Worm (Caenorhabditis elegans): ENCODE results near the gene nlp-16.

The nlp-16 gene

DNA sequence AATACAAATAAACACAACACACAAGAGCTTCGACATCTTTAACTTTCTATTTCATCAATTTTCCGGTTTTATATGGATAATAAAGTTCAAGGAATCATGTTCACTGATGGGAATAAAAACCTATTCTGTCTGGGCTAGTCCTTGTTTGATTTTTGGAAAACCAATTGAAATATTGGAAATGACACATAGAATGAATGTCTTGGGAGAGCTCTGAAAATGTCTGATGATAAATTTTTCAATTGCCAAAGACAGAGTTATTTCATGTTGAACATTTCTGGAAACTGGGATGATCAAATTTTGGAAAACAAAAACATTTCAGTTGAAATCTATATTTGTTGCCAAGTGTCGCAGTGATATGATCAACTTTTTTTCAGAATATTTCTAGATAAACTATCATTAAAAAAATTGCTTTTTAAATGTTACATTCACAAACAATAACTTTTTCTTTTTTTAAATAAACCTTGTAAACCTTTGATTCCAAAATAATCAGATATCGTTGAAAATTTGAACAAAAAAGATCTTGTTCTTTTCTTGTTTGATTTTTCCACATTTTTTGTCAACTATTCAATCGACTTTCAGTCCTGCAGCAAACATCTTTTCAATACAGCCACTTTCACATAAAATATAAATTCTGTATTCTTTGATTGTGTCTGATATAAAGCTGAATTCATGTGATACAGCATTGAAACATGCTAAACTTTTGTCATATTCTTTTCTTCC is 22.0 kb downstream of the nlp-16 start, which contains the start of the genes F58F9.6 and F58F9.8:
F58F9.6 (minus strand) TSS at position 101 of the 720 bp plus-strand sequence.
F58F9.8 (plus strand) TSS at position 670 of the 720 bp plus-strand sequence.
- TF ChIP-seq nhr-23 (tag; optimal IDR thresholded peaks at IDR 0.05), result no peak
- no peak for TF ChIP-seq ama-1 (optimal IDR thresholded peaks at IDR 0.05)
- TF ChIP-seq elt-1 (tag; optimal IDR thresholded peaks at IDR 0.05), result no peak
- TF ChIP-seq lin-15B (tag; optimal IDR thresholded peaks at IDR 0.05), result no peak
- TF ChIP-seq ztf-11 (tag; optimal IDR thresholded peaks at IDR 0.05), result no peak
- TF ChIP-seq skn-1 (tag; optimal IDR thresholded peaks at IDR 0.05), result no peak
- no peak for TF ChIP-seq aly-2 (tag; optimal IDR thresholded peaks at IDR 0.05)
- TF ChIP-seq sea-2 (GFP tag; optimal IDR thresholded peaks at IDR 0.05), result no peak
- TF ChIP-seq nhr-12 (tag; optimal IDR thresholded peaks at IDR 0.05), result no peak
- TF ChIP-seq ceh-28 (tag; optimal IDR thresholded peaks at IDR 0.05), result no peak
- TF ChIP-seq ztf-4 (tag; optimal IDR thresholded peaks at IDR 0.05), result no peak

- TF ChIP-seq pqm-1 (tag; optimal IDR thresholded peaks at IDR 0.05), result peak; percentile 81
- TF ChIP-seq ama-1 (optimal IDR thresholded peaks at IDR 0.05), result no peak
- TF ChIP-seq unc-62 (GFP tag; optimal IDR thresholded peaks at IDR 0.05), result no peak
- TF ChIP-seq pha-4 (tag; optimal IDR thresholded peaks at IDR 0.05), result peak; percentile 31
- peak; percentile 74 for TF ChIP-seq elt-2 (tag; optimal IDR thresholded peaks at IDR 0.05)
Measured at ce11 chrIV:6232769-6233290, 26.8 kb downstream of the nlp-16 start, which contains the start of gene F58F9.3. TSS of gene F58F9.3 (plus strand) at chrIV:6233240.

ce11 chrIV:6230560-6231073 is 29.0 kb downstream of the nlp-16 start, which contains the start of gene F58F9.4:
TSS of gene F58F9.4 (plus strand) at chrIV:6231023.
- TF ChIP-seq elt-2 (tag; optimal IDR thresholded peaks at IDR 0.05) (peak; percentile 43), R02D3.7 (tag; optimal IDR thresholded peaks at IDR 0.05) (no peak)

DNA sequence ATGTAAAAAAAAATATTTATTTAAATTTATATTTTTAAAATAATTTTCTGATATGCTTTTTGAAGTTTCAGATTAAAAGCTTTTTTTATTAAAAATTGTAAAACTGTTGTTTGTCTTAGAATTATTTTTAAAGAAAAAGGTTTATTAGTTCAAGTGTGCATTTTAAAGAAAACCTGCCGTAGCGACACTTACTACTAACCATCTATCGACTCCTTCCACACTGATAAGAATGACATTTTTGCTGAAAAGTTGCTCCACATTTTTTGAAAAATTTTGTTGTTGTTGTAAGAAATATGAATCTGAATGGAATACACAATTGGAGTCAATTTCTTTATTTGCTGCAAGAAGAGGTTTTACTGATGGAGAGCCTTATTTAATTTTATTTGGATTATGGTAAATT is 31.7 kb downstream of the nlp-16 start, which contains the start of gene C49A9.1:
C49A9.1 (plus strand) TSS at position 217 of the 400 bp plus-strand sequence.
- TF ChIP-seq mdl-1 (tag; optimal IDR thresholded peaks at IDR 0.05) (no peak), elt-2 (tag; optimal IDR thresholded peaks at IDR 0.05) (peak; percentile 41)

ce11 chrIV:6225143-6225542 is 34.5 kb downstream of the nlp-16 start, which contains the start of gene C49A9.2:
TSS of gene C49A9.2 (plus strand) at chrIV:6225443.
- TF ChIP-seq elt-2 (tag; optimal IDR thresholded peaks at IDR 0.05) (peak; percentile 16), ama-1 (optimal IDR thresholded peaks at IDR 0.05) (no peak), hmg-11 (tag; optimal IDR thresholded peaks at IDR 0.05) (no peak), daf-12 (tag; optimal IDR thresholded peaks at IDR 0.05) (no peak)

DNA sequence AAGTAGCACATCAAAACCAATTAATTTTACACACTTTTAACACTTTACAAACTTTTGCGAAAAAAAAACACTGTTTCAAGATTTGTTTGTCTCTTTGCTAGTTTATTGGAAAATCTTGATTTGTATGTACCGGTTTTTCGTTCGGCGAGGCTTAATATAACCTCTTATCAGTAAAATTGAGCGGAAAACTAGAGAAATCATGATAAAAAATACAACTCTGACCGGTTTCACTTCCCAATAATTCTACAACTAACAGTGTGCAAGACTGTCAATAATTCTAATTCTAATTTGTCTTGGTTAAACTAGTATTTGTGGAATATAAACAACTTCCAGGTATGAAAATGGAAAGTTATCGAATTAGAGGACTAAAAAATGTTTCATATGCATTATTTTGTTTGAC is 37.8 kb downstream of the nlp-16 start, which contains the start of gene C49A9.3:
C49A9.3 (plus strand) TSS at position 212 of the 400 bp plus-strand sequence.
- TF ChIP-seq pha-4 (tag; optimal IDR thresholded peaks at IDR 0.05) (peak; percentile 6), ztf-4 (tag; optimal IDR thresholded peaks at IDR 0.05) (no peak), jun-1 (tag; optimal IDR thresholded peaks at IDR 0.05) (no peak), unc-62 (GFP tag; optimal IDR thresholded peaks at IDR 0.05) (no peak), nhr-76 (tag; optimal IDR thresholded peaks at IDR 0.05) (no peak), fos-1 (tag; optimal IDR thresholded peaks at IDR 0.05) (no peak), R02D3.7 (tag; optimal IDR thresholded peaks at IDR 0.05) (no peak), pqm-1 (tag; optimal IDR thresholded peaks at IDR 0.05) (peak; percentile 44), mdl-1 (tag; optimal IDR thresholded peaks at IDR 0.05) (no peak), nfya-1 (tag; optimal IDR thresholded peaks at IDR 0.05; ENCODE audit: insufficient read depth) (no peak), unc-39 (tag; optimal IDR thresholded peaks at IDR 0.05) (no peak), elt-2 (tag; optimal IDR thresholded peaks at IDR 0.05) (peak; percentile 75), skn-1 (tag; optimal IDR thresholded peaks at IDR 0.05) (no peak), nhr-23 (tag; optimal IDR thresholded peaks at IDR 0.05) (no peak), egl-27 (tag; optimal IDR thresholded peaks at IDR 0.05) (no peak), lsy-12 (tag; optimal IDR thresholded peaks at IDR 0.05) (no peak)

DNA sequence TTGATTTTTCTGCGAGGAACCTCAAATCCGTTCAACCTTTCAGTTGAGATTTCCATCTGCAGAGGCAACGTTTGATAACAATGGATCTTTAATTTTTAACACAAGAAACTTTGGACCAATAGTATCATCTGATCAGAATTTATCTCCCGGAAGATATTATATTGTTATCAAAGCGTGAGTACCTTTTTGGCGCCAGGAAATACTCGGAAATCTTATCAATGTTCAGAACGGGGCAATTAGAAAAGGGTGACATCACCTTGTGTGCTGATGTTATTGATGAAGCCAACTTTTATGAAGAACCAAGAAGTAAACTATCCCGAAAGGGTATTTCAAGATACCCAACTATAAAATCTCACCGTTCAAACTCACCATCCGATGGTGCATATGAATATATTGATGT is 39.5 kb downstream of the nlp-16 start:
- TF ChIP-seq elt-2 (tag; optimal IDR thresholded peaks at IDR 0.05), result peak; percentile 29
